Worm (Caenorhabditis elegans) whole organism, early embryonic: Measurements from ENCODE around the gene F09C6.3.

Experiments
- B0310.2 ChIP-seq: sonication (generic microtip); optimal IDR thresholded peaks from 2 replicates; lab custom pipeline; 2016; ENCODE audit warnings: mild to moderate bottlenecking, missing genetic modification characterization, missing compliant biosample characterization
- ama-1 ChIP-seq: fragments of 150-350 bp; optimal IDR thresholded peaks from 2 replicates; lab custom pipeline; 2014
- ceh-36 ChIP-seq: sonication (generic microtip); optimal IDR thresholded peaks from 2 replicates; lab custom pipeline; 2016; ENCODE audit warnings: missing genetic modification characterization, inconsistent platforms, missing compliant biosample characterization
- ets-7 ChIP-seq: sonication (generic microtip); optimal IDR thresholded peaks from 2 replicates; lab custom pipeline; 2016; ENCODE audit warnings: missing genotype, missing genetic modification characterization, missing compliant biosample characterization
- flt-1 ChIP-seq: fragments of 200-800 bp; sonication (Bioruptor generic); IDR thresholded peaks from 2 replicates; pipeline ENCODE4 v1.3.6; 2022; ENCODE audit warnings: missing genetic modification characterization, missing compliant biosample characterization
- hmg-4 ChIP-seq: fragments of 200-800 bp; sonication (Bioruptor generic); optimal IDR thresholded peaks from 2 replicates; lab custom pipeline; 2018; ENCODE audit warnings: mild to moderate bottlenecking, missing genetic modification characterization, missing compliant biosample characterization
- scrt-1 ChIP-seq: fragments of 200-800 bp; sonication (Bioruptor generic); IDR thresholded peaks from 2 replicates; pipeline ENCODE4 v1.3.6; 2022; ENCODE audit warnings: missing genetic modification characterization, missing compliant biosample characterization
- tbx-11 ChIP-seq: fragments of 200-800 bp; sonication (Bioruptor generic); IDR thresholded peaks from 2 replicates; pipeline ENCODE4 v1.3.6; 2022; ENCODE audit warnings: missing genetic modification characterization, missing compliant biosample characterization
- tbx-37 ChIP-seq: fragments of 200-800 bp; sonication (Bioruptor generic); conservative IDR thresholded peaks from 2 replicates; pipeline ENCODE4 v1.3.6; 2022; ENCODE audit warnings: missing genetic modification reagents, missing genetic modification characterization, missing compliant biosample characterization
- tra-4 ChIP-seq: sonication (generic microtip); optimal IDR thresholded peaks from 2 replicates; lab custom pipeline; 2017; ENCODE audit warnings: missing genetic modification characterization, missing compliant biosample characterization

DNA sequence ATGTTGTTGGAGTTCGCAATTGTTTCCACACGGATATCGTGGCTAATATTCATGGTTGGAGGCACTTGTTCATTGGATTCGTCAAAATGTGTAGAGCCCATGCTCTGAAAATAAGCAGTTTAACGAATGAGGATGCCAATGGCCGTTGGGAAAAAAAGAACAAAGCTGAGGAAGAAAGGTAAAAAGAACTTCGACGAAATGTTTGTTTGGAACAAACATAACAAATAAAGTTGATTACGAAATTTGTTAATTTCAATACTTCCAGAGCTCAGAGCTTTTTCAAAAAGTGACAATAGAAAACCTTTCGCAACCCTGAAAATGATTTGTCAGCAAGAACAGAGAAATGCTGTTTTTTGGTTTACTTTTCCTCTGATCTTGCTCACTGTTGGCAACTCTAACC, at the start of gene F09C6.3:
- TF ChIP-seq ama-1 (lab: Kevin White, UChicago) (no peak), flt-1 (GFP tag; lab: Robert Waterston, UW) (no peak), tra-4 (tag; lab: Kevin White, UChicago) (no peak), tbx-37 (GFP tag; lab: Robert Waterston, UW) (no peak), B0310.2 (no peak), scrt-1 (no peak), tbx-11 (no peak), ceh-36 (no peak), ets-7 (tag; lab: Kevin White, UChicago) (no peak), hmg-4 (GFP tag; lab: Kevin White, UChicago) (no peak)
